Worm (Caenorhabditis elegans): ENCODE measurements around the gene nhr-132.

DNA sequence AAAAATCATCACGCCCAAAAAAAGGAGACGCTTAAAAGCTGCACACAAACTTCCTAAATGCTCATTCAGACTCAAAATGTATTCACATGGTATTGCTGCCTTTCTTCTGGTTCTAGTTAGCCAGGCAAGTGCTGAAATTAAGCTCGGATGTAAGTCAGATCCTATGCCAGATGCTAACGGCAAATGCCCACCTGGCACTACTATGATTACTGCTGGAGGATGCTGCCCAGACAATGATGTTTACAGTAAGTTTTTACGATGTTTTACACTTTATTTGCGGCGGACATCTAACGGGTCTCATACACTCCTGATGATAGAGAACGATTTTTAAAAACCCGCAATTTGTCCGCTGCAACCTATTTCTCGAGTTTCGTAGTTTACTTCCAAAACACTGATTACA, 2.3 kb downstream of the nhr-132 start, which contains the start of gene C14C6.5:
- TF ChIP-seq flt-1 (GFP tag; IDR thresholded peaks at IDR 0.05) (no peak), med-1 (GFP tag; optimal IDR thresholded peaks at IDR 0.05; ENCODE audit: insufficient read depth) (no peak), tab-1 (GFP tag; IDR thresholded peaks at IDR 0.05) (no peak), ztf-23 (GFP tag; IDR thresholded peaks at IDR 0.05) (no peak), ztf-29 (GFP tag; IDR thresholded peaks at IDR 0.05) (no peak), klf-2 (GFP tag; conservative IDR thresholded peaks at IDR 0.05) (no peak), cog-1 (tag; optimal IDR thresholded peaks at IDR 0.05) (no peak), ref-1 (GFP tag; conservative IDR thresholded peaks at IDR 0.05) (no peak)
